Worm (Caenorhabditis elegans) whole organism, L2 larva: Measurements from ENCODE around the gene rpl-38.

Source experiments
- C34F6.9 ChIP-seq: fragments of 150-350 bp; optimal IDR thresholded peaks from 2 replicates; lab custom pipeline; 2014; ENCODE audit warnings: missing biosample characterization, missing genetic modification characterization
- ztf-4 ChIP-seq: fragments of 150-350 bp; optimal IDR thresholded peaks from 2 replicates; lab custom pipeline; 2014; ENCODE audit warnings: missing biosample characterization, missing genetic modification characterization

Gene rpl-38

ce11 chrV:15559729-15560128 lies 47.8 kb downstream of the rpl-38 start:
- no peak for TF ChIP-seq ztf-4 (tag; lab: Kevin White, UChicago)
- TF ChIP-seq C34F6.9 (tag; lab: Kevin White, UChicago), result no peak
